Fruit fly (Drosophila melanogaster) whole organism, embryonic: ENCODE data around the gene CG3919.

ENCODE experiments used
- Atf3 ChIP-seq: fragments of 200-800 bp; sonication (Bioruptor generic); optimal IDR thresholded peaks from 3 replicates; lab custom pipeline; 2016; ENCODE audit warnings: missing biosample characterization, missing genetic modification characterization
- CG12219 ChIP-seq: fragments of 200-800 bp; sonication (Bioruptor generic); optimal IDR thresholded peaks from 3 replicates; lab custom pipeline; 2018; ENCODE audit warnings: missing biosample characterization, mild to moderate bottlenecking, missing genetic modification characterization
- CG2129 ChIP-seq: fragments of 200-800 bp; sonication (Bioruptor generic); IDR thresholded peaks from 2 replicates; pipeline ENCODE4 v1.3.6; 2022; ENCODE audit warnings: missing biosample characterization, missing genetic modification characterization; ENCODE audit not compliant: partially characterized antibody
- HLH3B ChIP-seq: fragments of 200-800 bp; sonication (Bioruptor generic); IDR thresholded peaks from 2 replicates; pipeline ENCODE4 v1.3.6; 2022; ENCODE audit warnings: missing biosample characterization, missing genetic modification characterization
- Spps ChIP-seq: fragments of 200-800 bp; sonication (Bioruptor generic); optimal IDR thresholded peaks from 2 replicates; lab custom pipeline; 2018; ENCODE audit warnings: missing biosample characterization, mild to moderate bottlenecking, missing genetic modification characterization
- Sry-δ ChIP-seq: fragments of 200-800 bp; sonication (Bioruptor generic); optimal IDR thresholded peaks from 2 replicates; lab custom pipeline; 2016; ENCODE audit warnings: missing biosample characterization, missing genetic modification characterization
- dmrt99B ChIP-seq: fragments of 200-800 bp; sonication (Bioruptor generic); optimal IDR thresholded peaks from 2 replicates; lab custom pipeline; 2018; ENCODE audit warnings: missing biosample characterization, mild to moderate bottlenecking, missing genetic modification characterization, moderate library complexity

DNA sequence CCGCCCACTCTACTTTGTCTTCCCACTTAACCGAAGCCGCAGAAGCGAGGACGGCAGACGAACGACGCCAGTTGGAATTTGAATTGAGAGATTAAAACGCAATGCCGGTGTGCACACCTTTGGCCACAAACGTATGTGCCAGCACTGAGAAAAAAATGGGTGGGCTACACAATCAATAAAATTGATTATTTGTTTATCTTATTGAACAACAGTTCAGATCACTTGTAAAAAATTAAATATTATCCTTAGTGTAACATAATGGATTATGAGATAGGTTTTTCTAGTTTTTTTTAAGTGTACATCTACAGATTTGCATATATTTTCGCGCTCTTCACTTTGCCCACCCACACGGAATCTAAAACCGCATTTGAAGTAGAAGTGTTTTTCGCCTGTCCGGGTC lies 41.1 kb downstream of the CG3919 start:
- TF ChIP-seq CG12219, result no peak
- no peak for TF ChIP-seq Sry-δ (GFP tag; lab: Kevin White, UChicago)
- peak; percentile 32 for TF ChIP-seq dmrt99B (tag; lab: Kevin White, UChicago)
- no peak for TF ChIP-seq CG2129 (GFP tag; lab: Robert Waterston, UW)
- no peak for TF ChIP-seq Atf3 (GFP tag; lab: Kevin White, UChicago)
- peak; percentile 52; the same call in 1 of the 2 replicates for TF ChIP-seq HLH3B
- TF ChIP-seq Spps (tag; lab: Kevin White, UChicago), result no peak
